Worm (Caenorhabditis elegans) whole organism, midembryonic: ENCODE data around the gene coq-6.

Source experiments
- cog-1 ChIP-seq: sonication (generic microtip); optimal IDR thresholded peaks from 2 replicates; lab custom pipeline; 2016; ENCODE audit warnings: missing genetic modification characterization, missing compliant biosample characterization
- ztf-29 ChIP-seq: fragments of 200-800 bp; sonication (Bioruptor generic); IDR thresholded peaks from 2 replicates; pipeline ENCODE4 v1.3.6; 2022; ENCODE audit warnings: missing genetic modification reagents, missing genetic modification characterization, missing compliant biosample characterization

DNA sequence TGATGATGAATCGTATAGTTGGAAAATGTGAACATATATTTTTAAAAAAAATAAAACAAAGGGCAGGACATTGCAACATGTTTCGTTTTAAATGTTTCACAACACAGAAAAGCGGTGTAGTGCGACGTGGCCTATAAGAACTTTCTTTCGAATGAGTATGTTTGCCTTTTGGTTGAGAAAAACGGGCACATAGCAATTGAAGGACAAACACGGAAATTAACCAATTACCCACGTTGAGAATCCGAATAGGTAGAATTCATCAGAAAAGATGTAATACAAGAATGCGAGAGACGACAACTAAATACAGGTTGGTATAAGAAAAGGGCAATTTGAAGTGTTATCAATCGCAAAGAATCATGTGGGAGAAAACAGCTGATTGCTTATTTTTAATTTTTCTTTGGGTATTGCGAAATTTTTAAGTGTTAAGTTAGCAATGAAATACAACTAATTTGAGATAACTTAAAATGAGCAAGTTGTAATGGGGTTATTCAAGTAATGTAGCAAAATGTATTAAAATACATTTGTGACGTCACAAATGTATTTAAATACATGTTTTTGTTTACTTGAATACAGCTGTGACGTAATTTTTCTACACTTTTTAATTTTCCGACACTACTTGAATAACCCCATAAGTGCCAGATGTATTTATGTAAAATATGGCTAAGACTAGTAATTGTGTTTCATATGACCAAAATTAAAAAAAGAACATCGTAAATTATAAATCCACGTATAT is 3.1 kb upstream of the coq-6 start, which contains the start of gene acl-14:
- TF ChIP-seq cog-1 (no peak), ztf-29 (GFP tag; lab: Robert Waterston, UW) (no peak)
